Fruit fly (Drosophila melanogaster): ENCODE results near the gene Imp.

The Imp gene

dm6 chrX:10804042-10804441, 20.0 kb downstream of the Imp start:
- no peak for TF ChIP-seq cic (GFP tag; optimal IDR thresholded peaks at IDR 0.05)
- no peak for TF ChIP-seq Crg-1 (GFP tag; optimal IDR thresholded peaks at IDR 0.05)
- no peak for TF ChIP-seq Mnt (GFP tag; optimal IDR thresholded peaks at IDR 0.05)
- no peak for TF ChIP-seq toe (GFP tag; optimal IDR thresholded peaks at IDR 0.05)
- no peak for TF ChIP-seq Hr96 (GFP tag; optimal IDR thresholded peaks at IDR 0.05)

- TF ChIP-seq CG11617 (GFP tag; optimal IDR thresholded peaks at IDR 0.05) (peak; percentile 26), tj (GFP tag; optimal IDR thresholded peaks at IDR 0.05) (no peak), CG14711 (tag; optimal IDR thresholded peaks at IDR 0.05) (peak; percentile 75), Mnt (GFP tag; optimal IDR thresholded peaks at IDR 0.05) (no peak), ovo (GFP tag; optimal IDR thresholded peaks at IDR 0.05) (no peak), CG7045 (GFP tag; optimal IDR thresholded peaks at IDR 0.05) (peak; percentile 22), Crg-1 (GFP tag; optimal IDR thresholded peaks at IDR 0.05) (no peak), bab1 (GFP tag; optimal IDR thresholded peaks at IDR 0.05) (peak; percentile 18), cic (GFP tag; optimal IDR thresholded peaks at IDR 0.05) (no peak), CG7101 (tag; optimal IDR thresholded peaks at IDR 0.05) (peak; percentile 77), CG12768 (GFP tag; optimal IDR thresholded peaks at IDR 0.05) (peak; percentile 5), kay (GFP tag; ENCODE audit: borderline replicate concordance) (peak; percentile 89), CG33017 (tag; optimal IDR thresholded peaks at IDR 0.05) (peak; percentile 67)
Observed at dm6 chrX:10802457-10803378, 21.4 kb downstream of the Imp start.

dm6 chrX:10801827-10802456, 22.1 kb downstream of the Imp start:
- TF ChIP-seq Mnt (GFP tag; optimal IDR thresholded peaks at IDR 0.05) (peak; percentile 19), tj (GFP tag; optimal IDR thresholded peaks at IDR 0.05) (peak; percentile 99), cic (GFP tag; optimal IDR thresholded peaks at IDR 0.05) (peak; percentile 7), CG7045 (GFP tag; optimal IDR thresholded peaks at IDR 0.05) (no peak), kay (GFP tag; ENCODE audit: borderline replicate concordance) (peak; percentile 6), ovo (GFP tag; optimal IDR thresholded peaks at IDR 0.05) (peak; percentile 78), cnc (optimal IDR thresholded peaks at IDR 0.05) (no peak)

- TF ChIP-seq CG12768 (GFP tag; optimal IDR thresholded peaks at IDR 0.05): no peak
- TF ChIP-seq kay (GFP tag; ENCODE audit: borderline replicate concordance): no peak
Observed at dm6 chrX:10801033-10801432, 23.0 kb downstream of the Imp start.

dm6 chrX:10789279-10789678, 34.8 kb downstream of the Imp start:
- no peak for TF ChIP-seq CG7045 (GFP tag; optimal IDR thresholded peaks at IDR 0.05)

dm6 chrX:10787352-10787751, 36.7 kb downstream of the Imp start:
- TF ChIP-seq bab1 (GFP tag; optimal IDR thresholded peaks at IDR 0.05) (no peak), kay (GFP tag; ENCODE audit: borderline replicate concordance) (peak; percentile 72)

- TF ChIP-seq cic (GFP tag; optimal IDR thresholded peaks at IDR 0.05): no peak
- TF ChIP-seq pad (GFP tag; optimal IDR thresholded peaks at IDR 0.05): peak; percentile 15
- TF ChIP-seq CG5204 (GFP tag; optimal IDR thresholded peaks at IDR 0.05): no peak
- TF ChIP-seq Mnt (GFP tag; optimal IDR thresholded peaks at IDR 0.05): peak; percentile 61
- peak; percentile 33 for TF ChIP-seq CG33017 (tag; optimal IDR thresholded peaks at IDR 0.05)
- peak; percentile 34 for TF ChIP-seq CG1620 (GFP tag; optimal IDR thresholded peaks at IDR 0.05)
- peak; percentile 9 for TF ChIP-seq CG11617 (GFP tag; optimal IDR thresholded peaks at IDR 0.05)
- TF ChIP-seq Crg-1 (GFP tag; optimal IDR thresholded peaks at IDR 0.05): peak; percentile 23
- TF ChIP-seq bab1 (GFP tag; optimal IDR thresholded peaks at IDR 0.05): peak; percentile 32
Observed at dm6 chrX:10786443-10787097, 37.5 kb downstream of the Imp start, which contains the start of the genes Ant2 and sesB. Ant2 (minus strand) TSS chrX:10786907. sesB (minus strand) TSS chrX:10786958.

dm6 chrX:10785920-10786361, 38.1 kb downstream of the Imp start:
- no peak for TF ChIP-seq CG33017 (tag; optimal IDR thresholded peaks at IDR 0.05)
- TF ChIP-seq CG5204 (GFP tag; optimal IDR thresholded peaks at IDR 0.05): no peak
- no peak for TF ChIP-seq CG7045 (GFP tag; optimal IDR thresholded peaks at IDR 0.05)
- peak; percentile 100 for TF ChIP-seq Mnt (GFP tag; optimal IDR thresholded peaks at IDR 0.05)
- TF ChIP-seq CG14711 (tag; optimal IDR thresholded peaks at IDR 0.05): no peak
- no peak for TF ChIP-seq CG11617 (GFP tag; optimal IDR thresholded peaks at IDR 0.05)
- TF ChIP-seq CG1620 (GFP tag; optimal IDR thresholded peaks at IDR 0.05): no peak
- TF ChIP-seq Crg-1 (GFP tag; optimal IDR thresholded peaks at IDR 0.05): no peak
- no peak for TF ChIP-seq cnc (optimal IDR thresholded peaks at IDR 0.05)
- TF ChIP-seq Hr96 (GFP tag; optimal IDR thresholded peaks at IDR 0.05): no peak
- peak; percentile 89 for TF ChIP-seq kay (GFP tag; ENCODE audit: borderline replicate concordance)
- no peak for TF ChIP-seq bab1 (GFP tag; optimal IDR thresholded peaks at IDR 0.05)
- no peak for TF ChIP-seq toe (GFP tag; optimal IDR thresholded peaks at IDR 0.05)
- TF ChIP-seq Clk (GFP tag; optimal IDR thresholded peaks at IDR 0.05): no peak
- peak; percentile 54 for TF ChIP-seq CG7101 (tag; optimal IDR thresholded peaks at IDR 0.05)
- no peak for TF ChIP-seq ovo (GFP tag; optimal IDR thresholded peaks at IDR 0.05)
- no peak for TF ChIP-seq CG12768 (GFP tag; optimal IDR thresholded peaks at IDR 0.05)
- TF ChIP-seq cic (GFP tag; optimal IDR thresholded peaks at IDR 0.05): peak; percentile 83
- no peak for TF ChIP-seq tj (GFP tag; optimal IDR thresholded peaks at IDR 0.05)
- TF ChIP-seq pad (GFP tag; optimal IDR thresholded peaks at IDR 0.05): no peak

Data from whole organism, adult.